Worm (Caenorhabditis elegans) whole organism, L4/young adult: ENCODE results near the gene clec-27.

ENCODE experiments used
- W03F9.2 ChIP-seq: fragments of 150-350 bp; optimal IDR thresholded peaks from 2 replicates; lab custom pipeline; 2014; ENCODE audit warnings: missing biosample characterization, missing genetic modification characterization
- dao-5 ChIP-seq: sonication (generic microtip); optimal IDR thresholded peaks from 2 replicates; lab custom pipeline; 2016; ENCODE audit warnings: missing genotype, missing genetic modification characterization, moderate library complexity, missing compliant biosample characterization
- him-1 ChIP-seq: sonication (generic microtip); optimal IDR thresholded peaks from 2 replicates; lab custom pipeline; 2016; ENCODE audit warnings: missing genotype, missing genetic modification reagents, missing genetic modification characterization, missing compliant biosample characterization

The clec-27 gene

ce11 chrV:16873642-16874041, 19.2 kb downstream of the clec-27 start, which contains the start of gene srw-23:
Gene srw-23 (plus strand): TSS chrV:16873942.
- TF ChIP-seq dao-5 (no peak), W03F9.2 (tag; lab: Kevin White, UChicago) (no peak)

- TF ChIP-seq him-1 (tag; lab: Kevin White, UChicago) (no peak), W03F9.2 (tag; lab: Kevin White, UChicago) (no peak), dao-5 (no peak)
Observed at ce11 chrV:16874966-16875365, 20.5 kb downstream of the clec-27 start, which contains the start of gene F49A5.10. Gene F49A5.10 (plus strand): TSS chrV:16875266.

ce11 chrV:16879532-16879931, 25.1 kb downstream of the clec-27 start:
- TF ChIP-seq dao-5, result no peak
- no peak for TF ChIP-seq him-1 (tag; lab: Kevin White, UChicago)
- no peak for TF ChIP-seq W03F9.2 (tag; lab: Kevin White, UChicago)

ce11 chrV:16880054-16880453, 25.6 kb downstream of the clec-27 start, which contains the start of gene F09C6.3:
Gene F09C6.3 (minus strand): TSS chrV:16880154.
- TF ChIP-seq him-1 (tag; lab: Kevin White, UChicago) (no peak), W03F9.2 (tag; lab: Kevin White, UChicago) (no peak), dao-5 (no peak)

ce11 chrV:16880679-16881078, 26.2 kb downstream of the clec-27 start, which contains the start of gene F09C6.14:
Gene F09C6.14 (plus strand): TSS chrV:16880979.
- TF ChIP-seq W03F9.2 (tag; lab: Kevin White, UChicago), result no peak

- TF ChIP-seq dao-5, result no peak
Observed at ce11 chrV:16882260-16882918, 28.0 kb downstream of the clec-27 start, which contains the start of the genes F09C6.11 and F09C6.12. Gene F09C6.11 (minus strand): TSS chrV:16882310. Gene F09C6.12 (plus strand): TSS chrV:16882868.

ce11 chrV:16884744-16885143, 30.3 kb downstream of the clec-27 start, which contains the start of gene F09C6.13:
Gene F09C6.13 (plus strand): TSS chrV:16885044.
- no peak for TF ChIP-seq W03F9.2 (tag; lab: Kevin White, UChicago)
- TF ChIP-seq him-1 (tag; lab: Kevin White, UChicago), result no peak
- TF ChIP-seq dao-5, result no peak

- TF ChIP-seq W03F9.2 (tag; lab: Kevin White, UChicago) (no peak), dao-5 (no peak), him-1 (tag; lab: Kevin White, UChicago) (no peak)
Observed at ce11 chrV:16888788-16889325, 34.4 kb downstream of the clec-27 start, which contains the start of the genes ifas-2 and fbxa-44. Gene ifas-2 (minus strand): TSS chrV:16888888. Gene fbxa-44 (plus strand): TSS chrV:16889275.

ce11 chrV:16893440-16893839, 39.0 kb downstream of the clec-27 start, which contains the start of gene F09C6.15:
Gene F09C6.15 (plus strand): TSS chrV:16893740.
- TF ChIP-seq him-1 (tag; lab: Kevin White, UChicago) (no peak), W03F9.2 (tag; lab: Kevin White, UChicago) (no peak), dao-5 (no peak)

ce11 chrV:16899355-16899754, 44.9 kb downstream of the clec-27 start, which contains the start of gene fbxa-45:
Gene fbxa-45 (minus strand): TSS chrV:16899455.
- TF ChIP-seq W03F9.2 (tag; lab: Kevin White, UChicago) (no peak), him-1 (tag; lab: Kevin White, UChicago) (no peak), dao-5 (no peak)

ce11 chrV:16902726-16903125, 48.3 kb downstream of the clec-27 start, which contains the start of gene srd-68:
Gene srd-68 (minus strand): TSS chrV:16902826.
- TF ChIP-seq dao-5, result no peak
- no peak for TF ChIP-seq him-1 (tag; lab: Kevin White, UChicago)
- no peak for TF ChIP-seq W03F9.2 (tag; lab: Kevin White, UChicago)

- TF ChIP-seq W03F9.2 (tag; lab: Kevin White, UChicago) (no peak), him-1 (tag; lab: Kevin White, UChicago) (no peak), dao-5 (no peak)
Observed at ce11 chrV:16904612-16905011, 50.2 kb downstream of the clec-27 start, which contains the start of gene nhr-262. Gene nhr-262 (plus strand): TSS chrV:16904912.
